Worm (Caenorhabditis elegans) whole organism, early embryonic: ENCODE results near the gene D1005.5.

Source experiments
- B0310.2 ChIP-seq: sonication (generic microtip); optimal IDR thresholded peaks from 2 replicates; lab custom pipeline; 2016; ENCODE audit warnings: mild to moderate bottlenecking, missing genetic modification characterization, missing compliant biosample characterization
- F13C5.2 ChIP-seq: sonication (generic microtip); optimal IDR thresholded peaks from 2 replicates; lab custom pipeline; 2017; ENCODE audit warnings: mild to moderate bottlenecking, missing genetic modification characterization, inconsistent platforms, missing compliant biosample characterization
- aly-1 ChIP-seq: sonication (generic microtip); optimal IDR thresholded peaks from 2 replicates; lab custom pipeline; 2016; ENCODE audit warnings: missing genetic modification characterization, missing compliant biosample characterization
- ama-1 ChIP-seq: fragments of 150-350 bp; optimal IDR thresholded peaks from 2 replicates; lab custom pipeline; 2014
- ceh-13 ChIP-seq: fragments of 200-800 bp; sonication (Bioruptor generic); optimal IDR thresholded peaks from 2 replicates; lab custom pipeline; 2018; ENCODE audit warnings: mild to moderate bottlenecking, missing genetic modification characterization, missing compliant biosample characterization
- ceh-36 ChIP-seq: sonication (generic microtip); optimal IDR thresholded peaks from 2 replicates; lab custom pipeline; 2016; ENCODE audit warnings: missing genetic modification characterization, inconsistent platforms, missing compliant biosample characterization
- ets-7 ChIP-seq: sonication (generic microtip); optimal IDR thresholded peaks from 2 replicates; lab custom pipeline; 2016; ENCODE audit warnings: missing genotype, missing genetic modification characterization, missing compliant biosample characterization
- flt-1 ChIP-seq: fragments of 200-800 bp; sonication (Bioruptor generic); IDR thresholded peaks from 2 replicates; pipeline ENCODE4 v1.3.6; 2022; ENCODE audit warnings: missing genetic modification characterization, missing compliant biosample characterization
- hmbx-1 ChIP-seq: sonication (generic microtip); optimal IDR thresholded peaks from 2 replicates; lab custom pipeline; 2016; ENCODE audit warnings: mild to moderate bottlenecking, missing genetic modification characterization, missing compliant biosample characterization
- hmg-4 ChIP-seq: fragments of 200-800 bp; sonication (Bioruptor generic); optimal IDR thresholded peaks from 2 replicates; lab custom pipeline; 2018; ENCODE audit warnings: mild to moderate bottlenecking, missing genetic modification characterization, missing compliant biosample characterization
- hnd-1 ChIP-seq: sonication (generic microtip); optimal IDR thresholded peaks from 2 replicates; lab custom pipeline; 2016; ENCODE audit warnings: missing genetic modification characterization, missing compliant biosample characterization
- pes-1 ChIP-seq: fragments of 200-800 bp; sonication (Bioruptor generic); IDR thresholded peaks from 2 replicates; pipeline ENCODE4 v1.3.6; 2022; ENCODE audit warnings: missing genetic modification reagents, missing genetic modification characterization, missing compliant biosample characterization
- scrt-1 ChIP-seq: fragments of 200-800 bp; sonication (Bioruptor generic); IDR thresholded peaks from 2 replicates; pipeline ENCODE4 v1.3.6; 2022; ENCODE audit warnings: missing genetic modification characterization, missing compliant biosample characterization
- sea-1 ChIP-seq: fragments of 200-800 bp; sonication (Bioruptor generic); conservative IDR thresholded peaks from 2 replicates; pipeline ENCODE4 v1.3.6; 2022; ENCODE audit warnings: missing genetic modification characterization, missing compliant biosample characterization
- tbx-11 ChIP-seq: fragments of 200-800 bp; sonication (Bioruptor generic); IDR thresholded peaks from 2 replicates; pipeline ENCODE4 v1.3.6; 2022; ENCODE audit warnings: missing genetic modification characterization, missing compliant biosample characterization
- tbx-37 ChIP-seq: fragments of 200-800 bp; sonication (Bioruptor generic); conservative IDR thresholded peaks from 2 replicates; pipeline ENCODE4 v1.3.6; 2022; ENCODE audit warnings: missing genetic modification reagents, missing genetic modification characterization, missing compliant biosample characterization
- tra-4 ChIP-seq: sonication (generic microtip); optimal IDR thresholded peaks from 2 replicates; lab custom pipeline; 2017; ENCODE audit warnings: missing genetic modification characterization, missing compliant biosample characterization

The D1005.5 gene

ce11 chrX:1472880-1473279, at the start of gene D1005.5:
Gene D1005.5 (minus strand): TSS chrX:1472980.
- TF ChIP-seq ama-1 (lab: Kevin White, UChicago) (no peak), tra-4 (no peak), sea-1 (no peak)

- TF ChIP-seq tbx-37 (GFP tag; lab: Robert Waterston, UW) (no peak), pes-1 (GFP tag; lab: Robert Waterston, UW) (no peak), F13C5.2 (tag; lab: Kevin White, UChicago) (no peak), flt-1 (GFP tag; lab: Robert Waterston, UW) (no peak), B0310.2 (tag; lab: Kevin White, UChicago) (no peak), ets-7 (no peak), ceh-36 (no peak), ceh-13 (no peak), sea-1 (no peak), hmg-4 (GFP tag; lab: Kevin White, UChicago) (no peak), tra-4 (no peak), aly-1 (tag; lab: Kevin White, UChicago) (no peak), scrt-1 (GFP tag; lab: Robert Waterston, UW) (no peak), hmbx-1 (no peak), ama-1 (lab: Kevin White, UChicago) (no peak), tbx-11 (GFP tag; lab: Robert Waterston, UW) (no peak)
Measured at ce11 chrX:1522068-1522467, 49.3 kb upstream of the D1005.5 start.

- no peak for TF ChIP-seq ceh-13
- TF ChIP-seq flt-1 (GFP tag; lab: Robert Waterston, UW), result no peak
- no peak for TF ChIP-seq tbx-37 (GFP tag; lab: Robert Waterston, UW)
- TF ChIP-seq hnd-1 (tag; lab: Kevin White, UChicago), result no peak
- TF ChIP-seq B0310.2 (tag; lab: Kevin White, UChicago), result no peak
- TF ChIP-seq tra-4, result no peak
- TF ChIP-seq sea-1, result no peak
- no peak for TF ChIP-seq ama-1 (lab: Kevin White, UChicago)
Measured at ce11 chrX:1521387-1521786, 48.6 kb upstream of the D1005.5 start, which contains the start of gene toca-1. Gene toca-1 (minus strand): TSS chrX:1521487.

- TF ChIP-seq ets-7, result no peak
- no peak for TF ChIP-seq pes-1 (GFP tag; lab: Robert Waterston, UW)
- no peak for TF ChIP-seq ceh-13
- TF ChIP-seq ama-1 (lab: Kevin White, UChicago), result no peak
Measured at ce11 chrX:1517519-1517918, 44.7 kb upstream of the D1005.5 start.

- TF ChIP-seq hmg-4 (GFP tag; lab: Kevin White, UChicago) (no peak), tbx-37 (GFP tag; lab: Robert Waterston, UW) (no peak), aly-1 (tag; lab: Kevin White, UChicago) (no peak), ceh-36 (no peak), F13C5.2 (tag; lab: Kevin White, UChicago) (no peak), pes-1 (GFP tag; lab: Robert Waterston, UW) (no peak), sea-1 (no peak), ceh-13 (no peak), tbx-11 (GFP tag; lab: Robert Waterston, UW) (no peak), scrt-1 (GFP tag; lab: Robert Waterston, UW) (no peak), ama-1 (lab: Kevin White, UChicago) (no peak), flt-1 (GFP tag; lab: Robert Waterston, UW) (no peak), ets-7 (no peak), hnd-1 (tag; lab: Kevin White, UChicago) (no peak), hmbx-1 (no peak)
Measured at ce11 chrX:1516574-1516973, 43.8 kb upstream of the D1005.5 start.

ce11 chrX:1513153-1513552, 40.4 kb upstream of the D1005.5 start:
- no peak for TF ChIP-seq aly-1 (tag; lab: Kevin White, UChicago)
- TF ChIP-seq hmbx-1, result no peak
- TF ChIP-seq tbx-11 (GFP tag; lab: Robert Waterston, UW), result no peak
- no peak for TF ChIP-seq hnd-1 (tag; lab: Kevin White, UChicago)
- TF ChIP-seq tbx-37 (GFP tag; lab: Robert Waterston, UW), result no peak

ce11 chrX:1512307-1512706, 39.5 kb upstream of the D1005.5 start:
- no peak for TF ChIP-seq tbx-11 (GFP tag; lab: Robert Waterston, UW)
- no peak for TF ChIP-seq hmbx-1
- TF ChIP-seq ama-1 (lab: Kevin White, UChicago), result no peak
- TF ChIP-seq F13C5.2 (tag; lab: Kevin White, UChicago), result no peak
- TF ChIP-seq pes-1 (GFP tag; lab: Robert Waterston, UW), result no peak
- no peak for TF ChIP-seq ceh-36
- TF ChIP-seq ceh-13, result no peak
- no peak for TF ChIP-seq hnd-1 (tag; lab: Kevin White, UChicago)

ce11 chrX:1508910-1509309, 36.1 kb upstream of the D1005.5 start:
- 0 out of 2 replicates have a peak, but pooled peaks have one; percentile 17 for TF ChIP-seq sea-1

ce11 chrX:1504529-1505080, 31.8 kb upstream of the D1005.5 start:
- TF ChIP-seq hmbx-1, result no peak
- TF ChIP-seq B0310.2 (tag; lab: Kevin White, UChicago), result no peak
- no peak for TF ChIP-seq aly-1 (tag; lab: Kevin White, UChicago)
- TF ChIP-seq ama-1 (lab: Kevin White, UChicago), result no peak
- no peak for TF ChIP-seq ets-7
- TF ChIP-seq scrt-1 (GFP tag; lab: Robert Waterston, UW), result no peak
- TF ChIP-seq ceh-36, result no peak
- no peak for TF ChIP-seq ceh-13
- TF ChIP-seq tbx-37 (GFP tag; lab: Robert Waterston, UW), result no peak
- TF ChIP-seq F13C5.2 (tag; lab: Kevin White, UChicago), result no peak
- no peak for TF ChIP-seq pes-1 (GFP tag; lab: Robert Waterston, UW)
- no peak for TF ChIP-seq hmg-4 (GFP tag; lab: Kevin White, UChicago)
- no peak for TF ChIP-seq hnd-1 (tag; lab: Kevin White, UChicago)
- no peak for TF ChIP-seq sea-1
- no peak for TF ChIP-seq tra-4
- no peak for TF ChIP-seq flt-1 (GFP tag; lab: Robert Waterston, UW)
